Worm (Caenorhabditis elegans) whole organism, late embryonic: ENCODE measurements around the gene glr-5.
"Not testable (repeated sequence)": the region's sequence is repeated elsewhere in the genome, so short reads cannot be mapped to it uniquely, and the experiment has no call there.

Source experiments
- C38D4.7 ChIP-seq: fragments of 200-800 bp; sonication (Bioruptor generic); optimal IDR thresholded peaks from 2 replicates; lab custom pipeline; 2018; ENCODE audit warnings: mild to moderate bottlenecking, missing genetic modification characterization, moderate library complexity, missing compliant biosample characterization
- K02D7.2 ChIP-seq: sonication (generic microtip); optimal IDR thresholded peaks from 2 replicates; lab custom pipeline; 2017; ENCODE audit warnings: mild to moderate bottlenecking, missing genetic modification characterization, missing compliant biosample characterization
- K09A11.1 ChIP-seq: sonication (generic microtip); optimal IDR thresholded peaks from 2 replicates; lab custom pipeline; 2017; ENCODE audit warnings: antibody characterized with exemption, mild to moderate bottlenecking, missing genetic modification characterization, missing compliant biosample characterization; ENCODE audit not compliant: insufficient read depth
- T23F11.4 ChIP-seq: fragments of 200-800 bp; sonication (Bioruptor generic); optimal IDR thresholded peaks from 2 replicates; lab custom pipeline; 2018; ENCODE audit warnings: mild to moderate bottlenecking, missing genetic modification characterization, missing compliant biosample characterization
- Y22D7AL.16 ChIP-seq: sonication (generic microtip); optimal IDR thresholded peaks from 2 replicates; lab custom pipeline; 2016; ENCODE audit warnings: missing genetic modification characterization, missing compliant biosample characterization
- ceh-14 ChIP-seq: sonication (generic microtip); optimal IDR thresholded peaks from 2 replicates; lab custom pipeline; 2016; ENCODE audit warnings: missing genotype, missing genetic modification characterization, missing compliant biosample characterization
- ceh-18 ChIP-seq: sonication (generic microtip); optimal IDR thresholded peaks from 2 replicates; lab custom pipeline; 2016; ENCODE audit warnings: missing genetic modification characterization, missing compliant biosample characterization
- ceh-2 ChIP-seq: sonication (generic microtip); optimal IDR thresholded peaks from 2 replicates; lab custom pipeline; 2016; ENCODE audit warnings: missing genotype, missing genetic modification characterization, missing compliant biosample characterization
- ceh-24 ChIP-seq: sonication (generic microtip); optimal IDR thresholded peaks from 2 replicates; lab custom pipeline; 2016; ENCODE audit warnings: mild to moderate bottlenecking, missing genetic modification characterization, missing compliant biosample characterization
- ceh-31 ChIP-seq: sonication (generic microtip); optimal IDR thresholded peaks from 2 replicates; lab custom pipeline; 2016; ENCODE audit warnings: missing genetic modification characterization, missing compliant biosample characterization
- ceh-48 ChIP-seq: sonication (generic microtip); optimal IDR thresholded peaks from 2 replicates; lab custom pipeline; 2016; ENCODE audit warnings: missing genetic modification characterization, inconsistent platforms, missing compliant biosample characterization
- che-1 ChIP-seq: sonication (generic microtip); optimal IDR thresholded peaks from 2 replicates; lab custom pipeline; 2016; ENCODE audit warnings: mild to moderate bottlenecking, missing genetic modification characterization, missing compliant biosample characterization
- dmd-4 ChIP-seq: sonication (generic microtip); optimal IDR thresholded peaks from 2 replicates; lab custom pipeline; 2016; ENCODE audit warnings: borderline replicate concordance, missing genetic modification characterization, missing compliant biosample characterization
- elt-4 ChIP-seq: sonication (generic microtip); optimal IDR thresholded peaks from 2 replicates; lab custom pipeline; 2016; ENCODE audit warnings: missing genetic modification characterization, missing compliant biosample characterization
- fax-1 ChIP-seq: sonication (generic microtip); optimal IDR thresholded peaks from 2 replicates; lab custom pipeline; 2016; ENCODE audit warnings: missing genotype, missing genetic modification characterization, missing compliant biosample characterization
- hlh-13 ChIP-seq: fragments of 200-800 bp; sonication (Bioruptor generic); optimal IDR thresholded peaks from 2 replicates; lab custom pipeline; 2018; ENCODE audit warnings: mild to moderate bottlenecking, missing genetic modification characterization, missing compliant biosample characterization
- hlh-15 ChIP-seq: sonication (generic microtip); optimal IDR thresholded peaks from 2 replicates; lab custom pipeline; 2016; ENCODE audit warnings: missing genetic modification characterization, missing compliant biosample characterization
- hlh-6 ChIP-seq: sonication (generic microtip); optimal IDR thresholded peaks from 2 replicates; lab custom pipeline; 2016; ENCODE audit warnings: missing genotype, missing genetic modification characterization, missing compliant biosample characterization
- hlh-8 ChIP-seq: sonication (generic microtip); optimal IDR thresholded peaks from 2 replicates; lab custom pipeline; 2016; ENCODE audit warnings: missing genotype, missing genetic modification characterization, missing compliant biosample characterization
- madf-2 ChIP-seq: sonication (generic microtip); optimal IDR thresholded peaks from 2 replicates; lab custom pipeline; 2017; ENCODE audit warnings: missing genetic modification characterization, missing compliant biosample characterization
- mec-3 ChIP-seq: sonication (generic microtip); optimal IDR thresholded peaks from 2 replicates; lab custom pipeline; 2016; ENCODE audit warnings: borderline replicate concordance, missing genetic modification characterization, missing compliant biosample characterization
- npax-4 ChIP-seq: sonication (generic microtip); optimal IDR thresholded peaks from 2 replicates; lab custom pipeline; 2016; ENCODE audit warnings: missing genetic modification characterization, missing compliant biosample characterization
- pag-3 ChIP-seq: sonication (generic microtip); optimal IDR thresholded peaks from 2 replicates; lab custom pipeline; 2016; ENCODE audit warnings: missing compliant biosample characterization, missing genetic modification characterization, borderline replicate concordance
- pax-1 ChIP-seq: fragments of 150-350 bp; optimal IDR thresholded peaks from 2 replicates; lab custom pipeline; 2014; ENCODE audit warnings: missing biosample characterization, missing genetic modification characterization
- pha-2 ChIP-seq: sonication (generic microtip); optimal IDR thresholded peaks from 2 replicates; lab custom pipeline; 2017; ENCODE audit warnings: mild to moderate bottlenecking, missing genetic modification characterization, missing compliant biosample characterization
- pha-4 ChIP-seq: fragments of 150-350 bp; optimal IDR thresholded peaks from 2 replicates; lab custom pipeline; 2018; ENCODE audit warnings: missing biosample characterization, missing genetic modification reagents, missing genetic modification characterization
- pqm-1 ChIP-seq: sonication (generic microtip); optimal IDR thresholded peaks from 2 replicates; lab custom pipeline; 2016; ENCODE audit warnings: missing genetic modification characterization, missing compliant biosample characterization
- ref-2 ChIP-seq: sonication (generic microtip); optimal IDR thresholded peaks from 2 replicates; lab custom pipeline; 2016; ENCODE audit warnings: missing genetic modification characterization, missing compliant biosample characterization
- rnt-1 ChIP-seq: sonication (generic microtip); optimal IDR thresholded peaks from 2 replicates; lab custom pipeline; 2016; ENCODE audit warnings: missing genetic modification characterization, missing compliant biosample characterization
- sox-4 ChIP-seq: sonication (generic microtip); optimal IDR thresholded peaks from 2 replicates; lab custom pipeline; 2017; ENCODE audit warnings: mild to moderate bottlenecking, missing genetic modification characterization, inconsistent platforms, missing compliant biosample characterization
- tbx-2 ChIP-seq: sonication (generic microtip); optimal IDR thresholded peaks from 2 replicates; lab custom pipeline; 2016; ENCODE audit warnings: missing genetic modification characterization, missing compliant biosample characterization
- tbx-7 ChIP-seq: sonication (generic microtip); optimal IDR thresholded peaks from 2 replicates; lab custom pipeline; 2016; ENCODE audit warnings: missing genotype, missing genetic modification characterization, missing compliant biosample characterization
- ztf-16 ChIP-seq: sonication (generic microtip); optimal IDR thresholded peaks from 2 replicates; lab custom pipeline; 2017; ENCODE audit warnings: missing genetic modification characterization, missing compliant biosample characterization

Gene glr-5

DNA sequence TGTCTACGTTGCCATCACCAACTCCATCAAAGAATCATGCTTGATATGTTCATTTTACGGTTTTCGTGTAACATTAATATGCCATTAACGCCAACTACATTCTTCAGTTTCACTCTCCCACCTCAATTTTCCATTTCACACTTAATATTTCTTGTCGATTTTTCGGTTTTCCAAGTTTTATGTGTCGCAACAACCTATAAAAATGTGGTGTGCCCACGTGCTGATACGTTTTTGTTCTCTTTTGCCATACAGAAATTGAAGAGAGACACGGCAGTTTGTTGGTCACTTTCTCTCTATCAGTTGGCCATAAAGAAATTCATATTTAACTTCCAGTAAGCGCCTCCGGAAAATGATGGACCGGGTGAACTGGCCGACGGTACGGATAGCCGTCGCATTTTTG is 33.6 kb upstream of the glr-5 start, which contains the start of gene cln-3.3:
TSS of gene cln-3.3 (plus strand) at position 334 of the 400 bp plus-strand sequence.
- no peak for TF ChIP-seq Y22D7AL.16
- TF ChIP-seq ceh-18 (tag; lab: Kevin White, UChicago): no peak
- no peak for TF ChIP-seq C38D4.7
- TF ChIP-seq ceh-48: no peak
- TF ChIP-seq hlh-15: no peak
- TF ChIP-seq ceh-24 (tag; lab: Kevin White, UChicago): no peak
- no peak for TF ChIP-seq ceh-2
- TF ChIP-seq pha-2 (tag; lab: Kevin White, UChicago): no peak
- TF ChIP-seq mec-3 (tag; lab: Kevin White, UChicago): no peak
- TF ChIP-seq ceh-31 (tag; lab: Kevin White, UChicago): no peak
- no peak for TF ChIP-seq hlh-6 (tag; lab: Kevin White, UChicago)
- TF ChIP-seq pqm-1 (tag; lab: Kevin White, UChicago): no peak

ce11 chrV:8683787-8684186 is 32.5 kb upstream of the glr-5 start:
- TF ChIP-seq ref-2 (tag; lab: Kevin White, UChicago): no peak
- no peak for TF ChIP-seq rnt-1 (tag; lab: Kevin White, UChicago)
- no peak for TF ChIP-seq hlh-6 (tag; lab: Kevin White, UChicago)
- TF ChIP-seq che-1 (tag; lab: Kevin White, UChicago): no peak
- TF ChIP-seq ztf-16 (tag; lab: Kevin White, UChicago): no peak
- no peak for TF ChIP-seq fax-1 (tag; lab: Kevin White, UChicago)
- no peak for TF ChIP-seq pax-1 (tag; lab: Kevin White, UChicago)
- TF ChIP-seq K09A11.1 (tag; lab: Kevin White, UChicago): no peak
- no peak for TF ChIP-seq K02D7.2
- TF ChIP-seq tbx-7 (tag; lab: Kevin White, UChicago): no peak
- no peak for TF ChIP-seq npax-4 (tag; lab: Kevin White, UChicago)
- no peak for TF ChIP-seq pag-3 (tag; lab: Kevin White, UChicago)
- no peak for TF ChIP-seq sox-4 (tag; lab: Kevin White, UChicago)

ce11 chrV:8686764-8687163 is 29.5 kb upstream of the glr-5 start, which contains the start of gene ZC190.7:
Gene ZC190.7 (minus strand): TSS chrV:8686864.
- TF ChIP-seq pax-1 (tag; lab: Kevin White, UChicago) (no peak), elt-4 (tag; lab: Kevin White, UChicago) (no peak), pha-4 (tag; lab: Kevin White, UChicago) (no peak)

- TF ChIP-seq K02D7.2 (no peak), hlh-6 (tag; lab: Kevin White, UChicago) (no peak), T23F11.4 (GFP tag; lab: Kevin White, UChicago) (no peak), ref-2 (tag; lab: Kevin White, UChicago) (no peak), hlh-13 (GFP tag; lab: Kevin White, UChicago) (no peak), ceh-14 (no peak), ceh-31 (tag; lab: Kevin White, UChicago) (no peak), dmd-4 (tag; lab: Kevin White, UChicago) (no peak), ceh-48 (no peak), madf-2 (no peak), hlh-15 (no peak), tbx-2 (no peak), pqm-1 (tag; lab: Kevin White, UChicago) (no peak), ceh-24 (tag; lab: Kevin White, UChicago) (no peak), pha-2 (tag; lab: Kevin White, UChicago) (no peak)
Observed at ce11 chrV:8687707-8688106, 28.6 kb upstream of the glr-5 start, which contains the start of gene ZC190.8. Gene ZC190.8 (minus strand): TSS chrV:8687807.

DNA sequence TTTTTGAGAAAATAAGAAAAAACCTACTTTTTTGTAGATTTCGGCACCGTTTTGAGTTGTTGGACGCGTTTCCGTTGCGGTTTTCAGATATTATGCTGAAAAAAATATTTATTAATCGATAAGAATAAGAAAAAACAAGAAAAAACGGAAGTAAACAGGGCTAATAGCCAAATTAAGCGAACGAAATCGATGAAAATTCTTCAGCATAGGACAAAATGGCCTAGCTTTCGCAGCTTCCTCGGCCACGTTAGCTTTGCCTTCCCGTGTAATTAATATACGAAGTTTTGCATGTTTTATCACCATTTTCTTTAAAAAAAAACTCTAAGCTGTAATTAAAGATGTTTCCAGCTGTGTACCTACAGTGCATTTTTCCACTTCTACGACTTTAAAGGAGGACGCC is 20.1 kb upstream of the glr-5 start, which contains the start of gene ZC190.10:
TSS of gene ZC190.10 (minus strand) at position 101 of the 400 bp plus-strand sequence.
- TF ChIP-seq che-1, tbx-7, hlh-8 (tag; lab: Kevin White, UChicago): not testable (repeated sequence)
